Worm (Caenorhabditis elegans) whole organism, late embryonic: ENCODE measurements around the gene ZK105.6.
A peak's percentile ranks its signal among the peaks of the same experiment; 100 is the strongest.

Experiments
- ama-1 ChIP-seq: fragments of 150-350 bp; optimal IDR thresholded peaks from 2 replicates; lab custom pipeline; 2014
- ceh-45 ChIP-seq: fragments of 200-800 bp; sonication (Bioruptor generic); IDR thresholded peaks from 2 replicates; pipeline ENCODE4 v1.3.6; 2022; ENCODE audit warnings: missing genetic modification reagents, missing genetic modification characterization, missing compliant biosample characterization
- eyg-1 ChIP-seq: sonication (generic microtip); optimal IDR thresholded peaks from 2 replicates; lab custom pipeline; 2016; ENCODE audit warnings: missing genotype, missing genetic modification characterization, missing compliant biosample characterization
- fkh-6 ChIP-seq: sonication (generic microtip); optimal IDR thresholded peaks from 2 replicates; lab custom pipeline; 2016; ENCODE audit warnings: missing genetic modification characterization, missing compliant biosample characterization
- hlh-15 ChIP-seq: sonication (generic microtip); optimal IDR thresholded peaks from 2 replicates; lab custom pipeline; 2016; ENCODE audit warnings: missing genetic modification characterization, missing compliant biosample characterization
- nhr-11 ChIP-seq: fragments of 150-350 bp; optimal IDR thresholded peaks from 2 replicates; lab custom pipeline; 2014; ENCODE audit warnings: missing biosample characterization, missing genetic modification characterization
- rnt-1 ChIP-seq: sonication (generic microtip); optimal IDR thresholded peaks from 2 replicates; lab custom pipeline; 2016; ENCODE audit warnings: missing genetic modification characterization, missing compliant biosample characterization
- tbx-7 ChIP-seq: sonication (generic microtip); optimal IDR thresholded peaks from 2 replicates; lab custom pipeline; 2016; ENCODE audit warnings: missing genotype, missing genetic modification characterization, missing compliant biosample characterization

DNA sequence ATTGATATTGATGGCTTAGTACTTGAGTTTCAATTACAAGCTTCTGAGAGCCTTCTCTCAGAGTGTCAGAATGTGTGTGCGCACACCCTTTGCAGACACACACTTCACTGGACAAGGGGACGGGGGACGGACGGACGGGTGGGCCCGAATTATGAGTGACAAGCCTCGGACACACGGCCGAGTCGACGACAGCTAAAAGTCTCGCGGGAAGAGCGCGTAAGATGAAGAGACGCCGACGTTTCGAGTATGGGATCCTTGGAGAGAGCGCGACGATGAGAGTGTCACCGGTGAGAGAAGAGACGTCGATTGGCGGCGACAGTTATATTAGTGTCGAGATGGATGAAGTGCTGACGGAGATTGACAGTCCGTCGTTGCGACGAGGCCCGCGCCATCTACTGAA is 22.0 kb upstream of the ZK105.6 start:
- no peak for TF ChIP-seq hlh-15 (tag; lab: Kevin White, UChicago)
- no peak for TF ChIP-seq eyg-1
- TF ChIP-seq fkh-6, result peak; percentile 16
- TF ChIP-seq tbx-7 (tag; lab: Kevin White, UChicago), result no peak
- no peak for TF ChIP-seq rnt-1
- no peak for TF ChIP-seq ama-1 (lab: Kevin White, UChicago)
- no peak for TF ChIP-seq nhr-11 (tag; lab: Kevin White, UChicago)
- no peak for TF ChIP-seq ceh-45 (GFP tag; lab: Robert Waterston, UW)
